Fruit fly (Drosophila melanogaster) whole organism, embryonic: Measurements from ENCODE around the gene Oatp30B.

ENCODE experiments used
- Abd-B ChIP-seq: fragments of 200-800 bp; sonication (Bioruptor generic); optimal IDR thresholded peaks from 2 replicates; lab custom pipeline; 2018; ENCODE audit warnings: missing biosample characterization, mild to moderate bottlenecking, missing genetic modification characterization, moderate library complexity
- CG11247 ChIP-seq: fragments of 200-800 bp; sonication (Bioruptor generic); IDR thresholded peaks from 2 replicates; pipeline ENCODE4 v1.3.6; 2022; ENCODE audit warnings: missing biosample characterization, missing genetic modification characterization
- CG12104 ChIP-seq: fragments of 200-800 bp; sonication (Bioruptor generic); optimal IDR thresholded peaks from 3 replicates; lab custom pipeline; 2016; ENCODE audit warnings: missing biosample characterization, missing genetic modification characterization
- CG12219 ChIP-seq: fragments of 200-800 bp; sonication (Bioruptor generic); optimal IDR thresholded peaks from 3 replicates; lab custom pipeline; 2018; ENCODE audit warnings: missing biosample characterization, mild to moderate bottlenecking, missing genetic modification characterization
- CG12659 ChIP-seq: fragments of 200-800 bp; sonication (Bioruptor generic); optimal IDR thresholded peaks from 3 replicates; lab custom pipeline; 2017; ENCODE audit warnings: mild to moderate bottlenecking, missing biosample characterization, missing genetic modification reagents, missing genetic modification characterization
- CG13287 ChIP-seq: fragments of 200-800 bp; sonication (Bioruptor generic); IDR thresholded peaks from 2 replicates; pipeline ENCODE4 v1.3.6; 2022; ENCODE audit warnings: missing biosample characterization, missing genetic modification characterization; ENCODE audit not compliant: partially characterized antibody
- CG13775 ChIP-seq: fragments of 200-800 bp; sonication (Bioruptor generic); optimal IDR thresholded peaks from 3 replicates; lab custom pipeline; 2017; ENCODE audit warnings: missing biosample characterization, mild to moderate bottlenecking, missing genetic modification characterization
- CG14050 ChIP-seq: fragments of 200-800 bp; sonication (Bioruptor generic); IDR thresholded peaks from 3 replicates; pipeline ENCODE4 v1.3.6; 2022; ENCODE audit warnings: missing biosample characterization, missing genetic modification characterization
- CG14710 ChIP-seq: fragments of 200-800 bp; sonication (Bioruptor generic); optimal IDR thresholded peaks from 3 replicates; lab custom pipeline; 2019; ENCODE audit warnings: missing biosample characterization, mild to moderate bottlenecking, missing genetic modification characterization, moderate library complexity
- CG1603 ChIP-seq: fragments of 200-800 bp; sonication (Bioruptor generic); optimal IDR thresholded peaks from 2 replicates; lab custom pipeline; 2019; ENCODE audit warnings: missing biosample characterization, mild to moderate bottlenecking, missing genetic modification characterization, moderate library complexity
- CG17186 ChIP-seq: fragments of 200-800 bp; sonication (Bioruptor generic); optimal IDR thresholded peaks from 3 replicates; lab custom pipeline; 2017; ENCODE audit warnings: missing biosample characterization, missing genetic modification reagents, missing genetic modification characterization
- CG17328 ChIP-seq: fragments of 200-800 bp; sonication (Bioruptor generic); IDR thresholded peaks from 2 replicates; pipeline ENCODE4 v1.3.6; 2022; ENCODE audit warnings: missing biosample characterization, missing genetic modification characterization
- CG30431 ChIP-seq: fragments of 200-800 bp; sonication (Bioruptor generic); optimal IDR thresholded peaks from 2 replicates; lab custom pipeline; 2017; ENCODE audit warnings: missing biosample characterization, missing genetic modification characterization
- CG31365 ChIP-seq: fragments of 200-800 bp; sonication (Bioruptor generic); optimal IDR thresholded peaks from 2 replicates; lab custom pipeline; 2018; ENCODE audit warnings: missing biosample characterization, mild to moderate bottlenecking, missing genetic modification characterization
- CG32772 ChIP-seq: fragments of 200-800 bp; sonication (Bioruptor generic); IDR thresholded peaks from 2 replicates; pipeline ENCODE4 v1.3.6; 2022; ENCODE audit warnings: missing biosample characterization, missing genetic modification characterization
- CG3726 ChIP-seq: fragments of 200-800 bp; sonication (Bioruptor generic); IDR thresholded peaks from 3 replicates; pipeline ENCODE4, ENCODE4 v1.3.6; 2022; ENCODE audit warnings: missing biosample characterization, missing genetic modification characterization
- CG3838 ChIP-seq: fragments of 200-800 bp; sonication (Bioruptor generic); optimal IDR thresholded peaks from 3 replicates; lab custom pipeline; 2016; ENCODE audit warnings: missing biosample characterization, missing genetic modification characterization
- CG7271 ChIP-seq: fragments of 200-800 bp; sonication (Bioruptor generic); optimal IDR thresholded peaks from 2 replicates; lab custom pipeline; 2018; ENCODE audit warnings: missing biosample characterization, mild to moderate bottlenecking, missing genetic modification characterization, moderate library complexity
- CG7963 ChIP-seq: fragments of 200-800 bp; sonication (Bioruptor generic); IDR thresholded peaks from 3 replicates; pipeline ENCODE4 v1.3.6; 2022; ENCODE audit warnings: missing biosample characterization, missing genetic modification characterization; ENCODE audit not compliant: partially characterized antibody
- CG7987 ChIP-seq: fragments of 200-800 bp; sonication (Bioruptor generic); optimal IDR thresholded peaks from 2 replicates; lab custom pipeline; 2018; ENCODE audit warnings: missing biosample characterization, mild to moderate bottlenecking, missing genetic modification characterization, moderate library complexity
- CG9215 ChIP-seq: fragments of 200-800 bp; sonication (Bioruptor generic); IDR thresholded peaks from 2 replicates; pipeline ENCODE4 v1.3.6; 2022; ENCODE audit warnings: missing biosample characterization, missing genetic modification characterization
- CG9797 ChIP-seq: fragments of 200-800 bp; sonication (Bioruptor generic); optimal IDR thresholded peaks from 3 replicates; lab custom pipeline; 2018; ENCODE audit warnings: missing biosample characterization, mild to moderate bottlenecking, missing genetic modification characterization
- Camta ChIP-seq: fragments of 200-800 bp; sonication (Bioruptor generic); optimal IDR thresholded peaks from 2 replicates; lab custom pipeline; 2016; ENCODE audit warnings: missing biosample characterization, missing genetic modification characterization
- Dek ChIP-seq: fragments of 200-800 bp; sonication (Bioruptor generic); optimal IDR thresholded peaks from 3 replicates; lab custom pipeline; 2019; ENCODE audit warnings: missing biosample characterization, mild to moderate bottlenecking, missing genetic modification characterization, moderate library complexity
- Dfd ChIP-seq, 2 experiments: fragments of >200 bp; optimal IDR thresholded peaks; 2 replicates each; lab custom pipeline; 2017; ENCODE audit warnings: missing biosample characterization in 2 of 2, missing genetic modification characterization in 2 of 2
- Dip2 ChIP-seq: fragments of 200-800 bp; sonication (Bioruptor generic); IDR thresholded peaks from 2 replicates; pipeline ENCODE4 v1.3.6; 2022; ENCODE audit warnings: missing biosample characterization, missing genetic modification characterization
- Doc2 ChIP-seq: fragments of 200-800 bp; sonication (Bioruptor generic); IDR thresholded peaks from 2 replicates; pipeline ENCODE4 v1.3.6; 2022; ENCODE audit warnings: missing biosample characterization, missing genetic modification characterization
- Elba2 ChIP-seq: fragments of 200-800 bp; sonication (Bioruptor generic); optimal IDR thresholded peaks from 3 replicates; lab custom pipeline; 2016; ENCODE audit warnings: missing biosample characterization, missing genetic modification characterization
- Ets65A ChIP-seq: fragments of 200-800 bp; sonication (Bioruptor generic); peaks from one replicate; lab custom pipeline; 2016; ENCODE audit warnings: missing biosample characterization, missing genetic modification characterization
- HLHmδ ChIP-seq: fragments of 200-800 bp; sonication (Bioruptor generic); optimal IDR thresholded peaks from 2 replicates; lab custom pipeline; 2018; ENCODE audit warnings: missing biosample characterization, mild to moderate bottlenecking, missing genetic modification characterization, moderate library complexity
- HmgZ ChIP-seq: fragments of 200-800 bp; sonication (Bioruptor generic); optimal IDR thresholded peaks from 2 replicates; lab custom pipeline; 2018; ENCODE audit warnings: missing biosample characterization, mild to moderate bottlenecking, missing genetic modification characterization
- Lhr ChIP-seq: fragments of 200-800 bp; sonication (Bioruptor generic); optimal IDR thresholded peaks from 3 replicates; lab custom pipeline; 2017; ENCODE audit warnings: mild to moderate bottlenecking, missing biosample characterization, missing genetic modification reagents, missing genetic modification characterization
- Myb ChIP-seq: fragments of 200-800 bp; sonication (Bioruptor generic); optimal IDR thresholded peaks from 2 replicates; lab custom pipeline; 2016; ENCODE audit warnings: missing biosample characterization, missing genetic modification characterization
- Pdp1 ChIP-seq, 2 experiments: fragments of 200-800 bp; sonication (Bioruptor generic); optimal IDR thresholded peaks; 3 replicates each; lab custom pipeline; 2016; ENCODE audit warnings: missing biosample characterization in 2 of 2, missing genetic modification characterization in 2 of 2, mild to moderate bottlenecking in 1 of 2, moderate library complexity in 1 of 2
- Ptx1 ChIP-seq: fragments of 200-800 bp; sonication (Bioruptor generic); IDR thresholded peaks from 2 replicates; pipeline ENCODE4 v1.3.6; 2022; ENCODE audit warnings: missing biosample characterization, missing genetic modification characterization
- Scr ChIP-seq: fragments of 200-800 bp; sonication (Bioruptor generic); IDR thresholded peaks from 2 replicates; pipeline ENCODE4 v1.3.6; 2022; ENCODE audit warnings: missing biosample characterization, missing genetic modification characterization; ENCODE audit not compliant: partially characterized antibody
- ab ChIP-seq: fragments of 200-800 bp; sonication (Bioruptor generic); optimal IDR thresholded peaks from 2 replicates; lab custom pipeline; 2016; ENCODE audit warnings: missing biosample characterization, missing genetic modification characterization
- ap ChIP-seq: fragments of 200-800 bp; sonication (Bioruptor generic); IDR thresholded peaks from 2 replicates; pipeline ENCODE4 v1.3.6; 2022; ENCODE audit warnings: missing biosample characterization, missing genetic modification characterization
- dati ChIP-seq: fragments of 200-800 bp; sonication (Bioruptor generic); IDR thresholded peaks from 2 replicates; pipeline ENCODE4 v1.3.6; 2022; ENCODE audit warnings: missing biosample characterization, missing genetic modification characterization
- gem ChIP-seq: fragments of 200-800 bp; sonication (Bioruptor generic); optimal IDR thresholded peaks from 2 replicates; lab custom pipeline; 2019; ENCODE audit warnings: missing biosample characterization, mild to moderate bottlenecking, missing genetic modification characterization, moderate library complexity
- gt ChIP-seq: fragments of 200-800 bp; sonication (Bioruptor generic); IDR thresholded peaks from 2 replicates; pipeline ENCODE4 v1.3.6; 2022; ENCODE audit warnings: missing biosample characterization, missing genetic modification characterization
- lola ChIP-seq, 3 experiments: fragments of >200 bp in 2 of 3; fragments of 200-800 bp in 1 of 3; sonication (Bioruptor generic) in 1 of 3; optimal IDR thresholded peaks; 2 replicates each; lab custom pipeline; 2017 to 2019; ENCODE audit warnings: missing biosample characterization in 3 of 3, missing genetic modification characterization in 3 of 3, mild to moderate bottlenecking in 1 of 3, moderate library complexity in 1 of 3
- pho ChIP-seq: fragments of 200-800 bp; sonication (Bioruptor generic); optimal IDR thresholded peaks from 2 replicates; lab custom pipeline; 2016; ENCODE audit warnings: missing biosample characterization, missing genetic modification characterization
- pum ChIP-seq: fragments of 200-800 bp; sonication (Bioruptor generic); optimal IDR thresholded peaks from 2 replicates; lab custom pipeline; 2016; ENCODE audit warnings: missing biosample characterization, missing genetic modification characterization
- sens-2 ChIP-seq: fragments of 200-800 bp; sonication (Bioruptor generic); IDR thresholded peaks from 2 replicates; pipeline ENCODE4 v1.3.6; 2022; ENCODE audit warnings: missing biosample characterization, missing genetic modification characterization
- shn ChIP-seq: fragments of 200-800 bp; sonication (Bioruptor generic); optimal IDR thresholded peaks from 3 replicates; lab custom pipeline; 2016; ENCODE audit warnings: missing biosample characterization, missing genetic modification characterization
- tx ChIP-seq: fragments of 200-800 bp; sonication (Bioruptor generic); optimal IDR thresholded peaks from 2 replicates; lab custom pipeline; 2016; ENCODE audit warnings: missing biosample characterization, missing genetic modification characterization
- vvl ChIP-seq: fragments of 200-800 bp; sonication (Bioruptor generic); IDR thresholded peaks from 2 replicates; pipeline ENCODE4 v1.3.6; 2022; ENCODE audit warnings: missing biosample characterization, missing genetic modification characterization

Oatp30B gene

DNA sequence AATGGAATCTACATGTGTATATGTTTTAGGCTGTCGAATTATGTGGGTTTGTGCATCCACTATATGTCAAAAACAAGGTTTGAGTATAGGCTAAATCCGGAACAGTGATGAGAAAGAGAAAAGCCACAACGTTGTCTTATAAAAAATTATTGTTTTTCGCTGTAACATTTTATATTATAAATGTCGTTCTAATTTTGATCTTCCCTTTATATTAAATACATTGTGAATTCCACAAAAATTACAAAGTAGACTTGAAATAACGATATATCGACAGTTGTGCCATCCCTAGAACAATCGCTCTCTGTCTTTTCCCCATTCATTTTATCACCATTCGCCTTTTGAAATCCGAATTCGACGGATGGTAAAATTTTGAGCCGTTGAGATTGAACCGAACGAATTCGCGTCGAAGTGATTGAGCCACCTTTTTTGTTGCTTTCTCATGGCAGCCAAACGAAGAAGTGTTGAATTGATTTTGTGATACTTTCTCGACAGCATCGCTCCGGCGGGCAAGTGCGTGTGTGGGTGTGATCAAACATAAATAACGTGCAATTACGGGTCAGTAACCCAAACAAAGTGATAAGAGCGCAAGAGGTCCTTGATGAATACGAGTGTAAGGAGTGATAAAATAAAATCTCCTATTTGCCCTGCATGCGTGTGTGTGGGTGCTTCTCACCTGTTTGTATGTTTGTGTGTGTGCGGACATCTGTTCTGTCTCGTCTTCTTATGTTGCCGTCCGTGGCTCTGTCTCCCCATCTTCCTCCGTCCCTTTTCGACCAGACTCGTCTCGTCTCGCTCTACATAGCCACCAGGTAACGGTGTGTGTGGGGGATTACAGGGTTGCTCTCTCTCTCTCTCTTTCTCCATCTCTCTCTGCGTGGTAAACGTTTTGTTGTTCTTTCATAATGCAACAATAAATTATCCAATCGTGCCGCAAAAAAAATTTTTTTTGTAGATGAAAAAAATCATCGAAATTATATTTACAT lies at the start of gene Oatp30B (continued):
- TF ChIP-seq CG14710 (tag; lab: Kevin White, UChicago) (peak; percentile 97), dati (GFP tag; lab: Robert Waterston, UW) (peak; percentile 95), pho (GFP tag; lab: Kevin White, UChicago) (peak; percentile 96), CG17328 (GFP tag; lab: Robert Waterston, UW) (peak; percentile 97), CG14050 (peak; percentile 96), gem (tag; lab: Kevin White, UChicago) (peak; percentile 99), gt (GFP tag; lab: Robert Waterston, UW) (peak; percentile 93), lola (GFP tag; optimal IDR thresholded peaks at IDR 0.05; lab: Kevin White, UChicago) (peak in 1 of 3 experiments; percentile 96), tx (GFP tag; lab: Kevin White, UChicago) (peak; percentile 94), vvl (GFP tag; lab: Robert Waterston, UW) (peak; percentile 99), Ets65A (GFP tag; lab: Kevin White, UChicago) (peak; percentile 99), Abd-B (GFP tag; lab: Kevin White, UChicago) (peak; percentile 96), CG30431 (peak; percentile 89), CG12219 (GFP tag; lab: Kevin White, UChicago) (peak; percentile 94), CG12659 (peak; percentile 97), Myb (peak; percentile 80), Elba2 (GFP tag; lab: Kevin White, UChicago) (peak; percentile 89), CG1603 (tag; lab: Kevin White, UChicago) (peak; percentile 96), CG11247 (GFP tag; lab: Robert Waterston, UW) (peak; percentile 98), CG9215 (GFP tag; lab: Robert Waterston, UW) (peak; percentile 94), Dek (tag; lab: Kevin White, UChicago) (peak; percentile 97), CG7271 (peak; percentile 95), shn (GFP tag; lab: Kevin White, UChicago) (peak; percentile 94), CG3838 (peak; percentile 94), CG9797 (GFP tag; lab: Kevin White, UChicago) (peak; percentile 52), Lhr (GFP tag; lab: Kevin White, UChicago) (peak; percentile 98), Ptx1 (GFP tag; lab: Robert Waterston, UW) (peak; percentile 98), Pdp1 (GFP tag; optimal IDR thresholded peaks at IDR 0.05; lab: Kevin White, UChicago) (peak; percentile 95), CG17186 (GFP tag; lab: Kevin White, UChicago) (peak; percentile 72), CG7987 (peak; percentile 92), CG12104 (GFP tag; lab: Kevin White, UChicago) (peak; percentile 95), Camta (GFP tag; lab: Kevin White, UChicago) (peak; percentile 95), CG31365 (tag; lab: Kevin White, UChicago) (peak; percentile 81), HLHmδ (GFP tag; lab: Kevin White, UChicago) (no peak), ap (GFP tag; lab: Robert Waterston, UW) (peak; percentile 95), CG13775 (GFP tag; lab: Kevin White, UChicago) (peak; percentile 96), CG7963 (GFP tag; lab: Robert Waterston, UW) (peak; percentile 82), CG32772 (GFP tag; lab: Robert Waterston, UW) (peak; percentile 96), CG13287 (GFP tag; lab: Robert Waterston, UW) (peak; percentile 100), pum (peak; percentile 96), HmgZ (peak; percentile 98), Scr (GFP tag; lab: Robert Waterston, UW) (peak; percentile 99), Dip2 (no peak), sens-2 (peak; percentile 96), Dfd (GFP tag; optimal IDR thresholded peaks at IDR 0.05; lab: Kevin White, UChicago) (no peak), CG3726 (GFP tag; lab: Robert Waterston, UW) (peak; percentile 93; the same call in 2 of the 3 replicates), Doc2 (GFP tag; lab: Robert Waterston, UW) (peak; percentile 71), ab (peak; percentile 70)
